Worm (Caenorhabditis elegans) whole organism, L4 larva: ENCODE data around the gene flp-27.

Experiments
- F10B5.3 ChIP-seq: sonication (generic microtip); optimal IDR thresholded peaks from 2 replicates; lab custom pipeline; 2016; ENCODE audit warnings: mild to moderate bottlenecking, missing genetic modification characterization, missing compliant biosample characterization
- R02D3.7 ChIP-seq: fragments of 150-350 bp; sonication (generic microtip); optimal IDR thresholded peaks from 3 replicates; lab custom pipeline; 2014; ENCODE audit warnings: missing biosample characterization, missing genetic modification characterization
- T20F7.1 ChIP-seq: fragments of 200-800 bp; sonication (Bioruptor generic); optimal IDR thresholded peaks from 2 replicates; lab custom pipeline; 2018; ENCODE audit warnings: mild to moderate bottlenecking, missing genetic modification characterization, missing compliant biosample characterization
- Y105C5A.15 ChIP-seq: fragments of 200-800 bp; sonication (Bioruptor generic); IDR thresholded peaks from 2 replicates; pipeline ENCODE4 v1.3.6; 2022; ENCODE audit warnings: missing genetic modification characterization, missing compliant biosample characterization
- Y75B8A.6 ChIP-seq: fragments of 200-800 bp; sonication (Bioruptor generic); IDR thresholded peaks from 2 replicates; pipeline ENCODE4 v1.3.6; 2022; ENCODE audit warnings: missing genetic modification reagents, missing genetic modification characterization, missing compliant biosample characterization
- ZK546.5 ChIP-seq, 2 experiments: sonication (generic microtip); optimal IDR thresholded peaks; 2 replicates each; lab custom pipeline; 2017; ENCODE audit warnings: missing biosample characterization in 2 of 2, missing genetic modification characterization in 2 of 2
- ama-1 ChIP-seq: fragments of 150-350 bp; optimal IDR thresholded peaks from 2 replicates; lab custom pipeline; 2014; ENCODE audit warnings: inconsistent platforms, mixed read lengths
- attf-4 ChIP-seq: sonication (generic microtip); optimal IDR thresholded peaks from 3 replicates; lab custom pipeline; 2017; ENCODE audit warnings: missing biosample characterization, missing genetic modification characterization
- ceh-28 ChIP-seq: fragments of 150-350 bp; optimal IDR thresholded peaks from 2 replicates; lab custom pipeline; 2014; ENCODE audit warnings: missing biosample characterization, missing genetic modification reagents, missing genetic modification characterization
- ceh-32 ChIP-seq: sonication (generic microtip); optimal IDR thresholded peaks from 2 replicates; lab custom pipeline; 2016; ENCODE audit warnings: mild to moderate bottlenecking, missing genetic modification characterization, missing compliant biosample characterization; ENCODE audit not compliant: poor library complexity
- ceh-44 ChIP-seq: fragments of 200-800 bp; sonication (Bioruptor generic); IDR thresholded peaks from 2 replicates; pipeline ENCODE4 v1.3.6; 2022; ENCODE audit warnings: missing genetic modification reagents, missing genetic modification characterization, missing compliant biosample characterization
- ces-1 ChIP-seq: fragments of 150-350 bp; sonication (generic microtip); optimal IDR thresholded peaks from 4 replicates; lab custom pipeline; 2014; ENCODE audit warnings: missing biosample characterization, missing genetic modification reagents, missing genetic modification characterization
- ctbp-1 ChIP-seq: fragments of 200-800 bp; sonication (Bioruptor generic); IDR thresholded peaks from 2 replicates; pipeline ENCODE4 v1.3.6; 2022; ENCODE audit warnings: missing genetic modification reagents, missing genetic modification characterization, missing compliant biosample characterization
- daf-19 ChIP-seq: fragments of 200-800 bp; sonication (Bioruptor generic); conservative IDR thresholded peaks from 2 replicates; pipeline ENCODE4 v1.3.6; 2022; ENCODE audit warnings: missing genetic modification characterization, missing compliant biosample characterization
- dmd-6 ChIP-seq: fragments of 200-800 bp; sonication (Bioruptor generic); IDR thresholded peaks from 2 replicates; pipeline ENCODE4 v1.3.6; 2022; ENCODE audit warnings: missing genetic modification reagents, missing genetic modification characterization, missing compliant biosample characterization
- dmd-8 ChIP-seq: fragments of 200-800 bp; sonication (Bioruptor generic); IDR thresholded peaks from 2 replicates; pipeline ENCODE4 v1.3.6; 2022; ENCODE audit warnings: missing genetic modification characterization, missing compliant biosample characterization
- dmd-9 ChIP-seq: fragments of 200-800 bp; sonication (Bioruptor generic); IDR thresholded peaks from 2 replicates; pipeline ENCODE4 v1.3.6; 2022; ENCODE audit warnings: missing genetic modification reagents, missing genetic modification characterization, missing compliant biosample characterization
- duxl-1 ChIP-seq: sonication (generic microtip); optimal IDR thresholded peaks from 2 replicates; lab custom pipeline; 2016; ENCODE audit warnings: mild to moderate bottlenecking, missing genetic modification characterization, moderate library complexity, missing compliant biosample characterization; ENCODE audit not compliant: poor library complexity
- fkh-10 ChIP-seq: fragments of 150-350 bp; optimal IDR thresholded peaks from 2 replicates; lab custom pipeline; 2014; ENCODE audit warnings: missing biosample characterization, missing genetic modification reagents, missing genetic modification characterization
- hif-1 ChIP-seq, 2 experiments: sonication (generic microtip); optimal IDR thresholded peaks; 2 replicates each; lab custom pipeline; 2016 to 2017; ENCODE audit warnings: missing compliant biosample characterization in 2 of 2, missing genetic modification characterization in 2 of 2, missing genetic modification reagents in 2 of 2, missing genotype in 2 of 2, mild to moderate bottlenecking in 1 of 2
- hlh-30 ChIP-seq: sonication (generic microtip); optimal IDR thresholded peaks from 2 replicates; lab custom pipeline; 2017; ENCODE audit warnings: antibody characterized with exemption, mild to moderate bottlenecking, missing genetic modification characterization, missing compliant biosample characterization; ENCODE audit not compliant: insufficient read depth
- hmg-1.1 ChIP-seq: fragments of 200-800 bp; sonication (Bioruptor generic); IDR thresholded peaks from 2 replicates; pipeline ENCODE4 v1.3.6; 2022; ENCODE audit warnings: missing genetic modification reagents, missing genetic modification characterization, missing compliant biosample characterization
- jun-1 ChIP-seq: fragments of 150-350 bp; optimal IDR thresholded peaks from 2 replicates; lab custom pipeline; 2014; ENCODE audit warnings: missing biosample characterization, missing genetic modification reagents, missing genetic modification characterization
- lim-7 ChIP-seq: fragments of 200-800 bp; sonication (Bioruptor generic); IDR thresholded peaks from 2 replicates; pipeline ENCODE4 v1.3.6; 2022; ENCODE audit warnings: missing genetic modification characterization, missing compliant biosample characterization
- lin-29 ChIP-seq: fragments of 200-800 bp; sonication (Bioruptor generic); IDR thresholded peaks from 2 replicates; pipeline ENCODE4 v1.3.6; 2022; ENCODE audit warnings: missing genetic modification reagents, missing genetic modification characterization, missing compliant biosample characterization
- lin-39 ChIP-seq: fragments of 150-350 bp; optimal IDR thresholded peaks from 2 replicates; lab custom pipeline; 2014; ENCODE audit warnings: missing biosample characterization, missing genetic modification reagents, missing genetic modification characterization
- lsy-2 ChIP-seq, 2 experiments: fragments of 150-350 bp in 1 of 2; sonication (generic microtip) in 1 of 2; optimal IDR thresholded peaks; 2 replicates each; lab custom pipeline; 2014 to 2017; ENCODE audit warnings: missing biosample characterization in 2 of 2, missing genetic modification characterization in 2 of 2
- madf-5 ChIP-seq, 2 experiments: fragments of 200-800 bp; sonication (Bioruptor generic); IDR thresholded peaks; 2 replicates each; pipeline ENCODE4 v1.3.6; 2022; ENCODE audit warnings: missing compliant biosample characterization in 2 of 2, missing genetic modification characterization in 2 of 2
- madf-9 ChIP-seq: fragments of 200-800 bp; sonication (Bioruptor generic); conservative IDR thresholded peaks from 2 replicates; pipeline ENCODE4 v1.3.6; 2022; ENCODE audit warnings: missing genetic modification reagents, missing genetic modification characterization, missing compliant biosample characterization
- mdl-1 ChIP-seq, 2 experiments: fragments of 150-350 bp in 1 of 2; sonication (generic microtip) in 1 of 2; optimal IDR thresholded peaks; 2 replicates each; lab custom pipeline; 2014 to 2017; ENCODE audit warnings: missing biosample characterization in 2 of 2, missing genetic modification characterization in 2 of 2
- mep-1 ChIP-seq: fragments of 150-350 bp; sonication (generic microtip); optimal IDR thresholded peaks from 3 replicates; lab custom pipeline; 2014; ENCODE audit warnings: missing biosample characterization, missing genetic modification characterization
- nhr-102 ChIP-seq: sonication (generic microtip); optimal IDR thresholded peaks from 2 replicates; lab custom pipeline; 2016; ENCODE audit warnings: mild to moderate bottlenecking, missing genetic modification characterization, moderate library complexity, missing compliant biosample characterization
- nhr-11 ChIP-seq: fragments of 150-350 bp; optimal IDR thresholded peaks from 2 replicates; lab custom pipeline; 2014; ENCODE audit warnings: missing biosample characterization, missing genetic modification characterization
- nhr-111 ChIP-seq: fragments of 200-800 bp; sonication (Bioruptor generic); optimal IDR thresholded peaks from 2 replicates; lab custom pipeline; 2018; ENCODE audit warnings: mild to moderate bottlenecking, missing genetic modification characterization, missing compliant biosample characterization
- nhr-41 ChIP-seq: fragments of 200-800 bp; sonication (Bioruptor generic); IDR thresholded peaks from 2 replicates; pipeline ENCODE4 v1.3.6; 2022; ENCODE audit warnings: missing genetic modification reagents, missing genetic modification characterization, missing compliant biosample characterization
- nhr-6 ChIP-seq: fragments of 150-350 bp; optimal IDR thresholded peaks from 2 replicates; lab custom pipeline; 2014; ENCODE audit warnings: missing biosample characterization, missing genetic modification characterization
- nhr-77 ChIP-seq: fragments of 150-350 bp; optimal IDR thresholded peaks from 2 replicates; lab custom pipeline; 2014; ENCODE audit warnings: missing biosample characterization, missing genetic modification characterization
- rbr-2 ChIP-seq: sonication (generic microtip); optimal IDR thresholded peaks from 2 replicates; lab custom pipeline; 2016; ENCODE audit warnings: missing genotype, missing genetic modification characterization, missing compliant biosample characterization
- set-16 ChIP-seq: fragments of 200-800 bp; sonication (Bioruptor generic); IDR thresholded peaks from 2 replicates; pipeline ENCODE4 v1.3.6; 2022; ENCODE audit warnings: missing genetic modification reagents, missing genetic modification characterization, missing compliant biosample characterization
- snpc-1.2 ChIP-seq: fragments of 200-800 bp; sonication (Bioruptor generic); IDR thresholded peaks from 2 replicates; pipeline ENCODE4 v1.3.6; 2022; ENCODE audit warnings: missing genetic modification reagents, missing genetic modification characterization, missing compliant biosample characterization
- snpc-4 ChIP-seq: fragments of 150-350 bp; optimal IDR thresholded peaks from 2 replicates; lab custom pipeline; 2014; ENCODE audit warnings: missing biosample characterization, missing genetic modification characterization
- spr-1 ChIP-seq: sonication (generic microtip); optimal IDR thresholded peaks from 2 replicates; lab custom pipeline; 2016; ENCODE audit warnings: mild to moderate bottlenecking, missing genetic modification characterization, missing compliant biosample characterization
- spr-3 ChIP-seq: fragments of 200-800 bp; sonication (Bioruptor generic); optimal IDR thresholded peaks from 2 replicates; lab custom pipeline; 2018; ENCODE audit warnings: mild to moderate bottlenecking, missing genetic modification characterization, missing compliant biosample characterization
- tag-97 ChIP-seq: fragments of 200-800 bp; sonication (Bioruptor generic); IDR thresholded peaks from 2 replicates; pipeline ENCODE4 v1.3.6; 2022; ENCODE audit warnings: missing genetic modification characterization, missing compliant biosample characterization
- zip-11 ChIP-seq: fragments of 200-800 bp; sonication (Bioruptor generic); IDR thresholded peaks from 2 replicates; pipeline ENCODE4 v1.3.6; 2022; ENCODE audit warnings: missing genetic modification characterization, missing compliant biosample characterization
- zip-2 ChIP-seq: fragments of 150-350 bp; optimal IDR thresholded peaks from 2 replicates; lab custom pipeline; 2014; ENCODE audit warnings: missing biosample characterization, missing genetic modification characterization

Gene flp-27

ce11 chrII:5660736-5661734 lies 19.8 kb upstream of the flp-27 start, which contains the start of the genes ift-43 and mdt-26 (continued):
- TF ChIP-seq lim-7 (GFP tag; lab: Robert Waterston, UW) = peak; percentile 69
- no peak for TF ChIP-seq nhr-6 (tag; lab: Kevin White, UChicago)
- peak; percentile 81 for TF ChIP-seq spr-1 (tag; lab: Kevin White, UChicago)
- TF ChIP-seq nhr-102 (tag; lab: Kevin White, UChicago) = peak; percentile 70
- no peak for TF ChIP-seq ces-1
- TF ChIP-seq jun-1 (tag; lab: Kevin White, UChicago) = peak; percentile 57
- TF ChIP-seq lsy-2 (tag; optimal IDR thresholded peaks at IDR 0.05; lab: Kevin White, UChicago) = peak; percentile 39 to 80

- TF ChIP-seq Y75B8A.6 (GFP tag; lab: Robert Waterston, UW) = peak; percentile 98
- TF ChIP-seq ama-1 (lab: Kevin White, UChicago) = peak; percentile 100
- peak; percentile 80 for TF ChIP-seq dmd-9
- TF ChIP-seq hif-1 (tag; optimal IDR thresholded peaks at IDR 0.05; lab: Kevin White, UChicago) = peak; percentile 31 to 94
- peak; percentile 90 for TF ChIP-seq mep-1 (tag; lab: Kevin White, UChicago)
- peak; percentile 97 for TF ChIP-seq hmg-1.1
- TF ChIP-seq zip-11 (GFP tag; lab: Robert Waterston, UW) = peak; percentile 67; the same call in 1 of the 2 replicates
- peak; percentile 86 to 89 for TF ChIP-seq lsy-2 (tag; optimal IDR thresholded peaks at IDR 0.05; lab: Kevin White, UChicago)
- peak; percentile 94 for TF ChIP-seq snpc-1.2 (GFP tag; lab: Robert Waterston, UW)
- peak; percentile 85 to 87 for TF ChIP-seq mdl-1 (tag; optimal IDR thresholded peaks at IDR 0.05; lab: Kevin White, UChicago)
- TF ChIP-seq nhr-41 (GFP tag; lab: Robert Waterston, UW) = peak; percentile 95
- TF ChIP-seq lim-7 (GFP tag; lab: Robert Waterston, UW) = peak; percentile 95
- TF ChIP-seq snpc-4 (tag; lab: Kevin White, UChicago) = no peak
- TF ChIP-seq dmd-8 (GFP tag; lab: Robert Waterston, UW) = peak; percentile 98
- TF ChIP-seq madf-5 (GFP tag; IDR thresholded peaks at IDR 0.05; lab: Robert Waterston, UW) = peak; percentile 95 to 98
- TF ChIP-seq R02D3.7 = no peak
- peak; percentile 99 for TF ChIP-seq set-16 (GFP tag; lab: Robert Waterston, UW)
- TF ChIP-seq T20F7.1 (GFP tag; lab: Kevin White, UChicago) = peak; percentile 82
- TF ChIP-seq attf-4 = no peak
- TF ChIP-seq spr-3 (GFP tag; lab: Kevin White, UChicago) = peak; percentile 94
- no peak for TF ChIP-seq zip-2 (tag; lab: Kevin White, UChicago)
- TF ChIP-seq madf-9 (GFP tag; lab: Robert Waterston, UW) = peak; percentile 90
- TF ChIP-seq nhr-11 (tag; lab: Kevin White, UChicago) = peak; percentile 81
- TF ChIP-seq nhr-77 (tag; lab: Kevin White, UChicago) = peak; percentile 79
- TF ChIP-seq tag-97 (GFP tag; lab: Robert Waterston, UW) = peak; percentile 90
- peak; percentile 99 for TF ChIP-seq ctbp-1 (GFP tag; lab: Robert Waterston, UW)
- TF ChIP-seq fkh-10 (GFP tag; lab: Kevin White, UChicago) = peak; percentile 85
- TF ChIP-seq nhr-111 (GFP tag; lab: Kevin White, UChicago) = peak; percentile 99
- TF ChIP-seq ceh-32 = peak; percentile 59
- peak; percentile 90 for TF ChIP-seq dmd-6 (GFP tag; lab: Robert Waterston, UW)
- peak; percentile 96 for TF ChIP-seq rbr-2 (tag; lab: Kevin White, UChicago)
- peak; percentile 99 for TF ChIP-seq Y105C5A.15 (GFP tag; lab: Robert Waterston, UW)
- TF ChIP-seq lin-29 (GFP tag; lab: Robert Waterston, UW) = peak; percentile 89
- TF ChIP-seq ZK546.5 (tag; optimal IDR thresholded peaks at IDR 0.05; lab: Kevin White, UChicago) = no peak
- TF ChIP-seq lin-39 (tag; lab: Kevin White, UChicago) = no peak
- 0 out of 2 replicates have a peak, but pooled peaks have one; percentile 51 for TF ChIP-seq daf-19 (GFP tag; lab: Robert Waterston, UW)
- TF ChIP-seq duxl-1 (tag; lab: Kevin White, UChicago) = peak; percentile 69
- peak; percentile 17 for TF ChIP-seq F10B5.3
- TF ChIP-seq ceh-44 (GFP tag; lab: Robert Waterston, UW) = peak; percentile 34; the same call in 1 of the 2 replicates
- TF ChIP-seq ceh-28 (tag; lab: Kevin White, UChicago) = peak; percentile 76
- peak; percentile 89 for TF ChIP-seq hlh-30 (tag; lab: Kevin White, UChicago)
Observed at ce11 chrII:5661735-5662177, 19.0 kb upstream of the flp-27 start.
